Worm (Caenorhabditis elegans) whole organism, L2 larva: ENCODE measurements around the gene F54D5.23.

ENCODE experiments used
- C34F6.9 ChIP-seq: fragments of 150-350 bp; optimal IDR thresholded peaks from 2 replicates; lab custom pipeline; 2014; ENCODE audit warnings: missing biosample characterization, missing genetic modification characterization
- F13H6.1 ChIP-seq: sonication (generic microtip); optimal IDR thresholded peaks from 2 replicates; lab custom pipeline; 2016; ENCODE audit warnings: missing genetic modification characterization, missing compliant biosample characterization
- R02D3.7 ChIP-seq: fragments of 150-350 bp; optimal IDR thresholded peaks from 2 replicates; lab custom pipeline; 2014; ENCODE audit warnings: missing biosample characterization, missing genetic modification characterization
- alr-1 ChIP-seq: fragments of 150-350 bp; optimal IDR thresholded peaks from 2 replicates; lab custom pipeline; 2014; ENCODE audit warnings: missing biosample characterization, missing genetic modification characterization
- ama-1 ChIP-seq: fragments of 150-350 bp; optimal IDR thresholded peaks from 2 replicates; lab custom pipeline; 2018; ENCODE audit warnings: inconsistent platforms
- blmp-1 ChIP-seq: sonication (generic microtip); optimal IDR thresholded peaks from 2 replicates; lab custom pipeline; 2017; ENCODE audit warnings: missing genetic modification characterization, mild to moderate bottlenecking, missing compliant biosample characterization, antibody characterized with exemption, moderate library complexity; ENCODE audit not compliant: insufficient read depth
- ceh-16 ChIP-seq: fragments of 150-350 bp; optimal IDR thresholded peaks from 2 replicates; lab custom pipeline; 2014; ENCODE audit warnings: missing biosample characterization, missing genetic modification characterization
- ceh-82 ChIP-seq: fragments of 150-350 bp; optimal IDR thresholded peaks from 2 replicates; lab custom pipeline; 2014; ENCODE audit warnings: missing biosample characterization, missing genetic modification characterization
- dmd-4 ChIP-seq: sonication (generic microtip); optimal IDR thresholded peaks from 2 replicates; lab custom pipeline; 2017; ENCODE audit warnings: missing biosample characterization, missing genetic modification characterization
- egl-27 ChIP-seq: sonication (generic microtip); optimal IDR thresholded peaks from 3 replicates; lab custom pipeline; 2017; ENCODE audit warnings: missing biosample characterization, missing genetic modification reagents, missing genetic modification characterization
- elt-1 ChIP-seq: fragments of 150-350 bp; optimal IDR thresholded peaks from 2 replicates; lab custom pipeline; 2014; ENCODE audit warnings: missing biosample characterization, missing genetic modification characterization
- fos-1 ChIP-seq: fragments of 150-350 bp; optimal IDR thresholded peaks from 2 replicates; lab custom pipeline; 2014; ENCODE audit warnings: missing biosample characterization, missing genetic modification characterization
- lin-11 ChIP-seq: fragments of 150-350 bp; sonication (generic microtip); optimal IDR thresholded peaks from 2 replicates; lab custom pipeline; 2014; ENCODE audit warnings: missing biosample characterization, missing genetic modification characterization, inconsistent platforms, mixed read lengths
- lin-13 ChIP-seq: fragments of 150-350 bp; optimal IDR thresholded peaks from 2 replicates; lab custom pipeline; 2014; ENCODE audit warnings: missing biosample characterization, missing genetic modification reagents, missing genetic modification characterization
- lin-39 ChIP-seq: fragments of 150-350 bp; optimal IDR thresholded peaks from 2 replicates; lab custom pipeline; 2014; ENCODE audit warnings: missing biosample characterization, missing genetic modification reagents, missing genetic modification characterization
- lsy-2 ChIP-seq, 2 experiments: fragments of 150-350 bp in 1 of 2; sonication (generic microtip) in 1 of 2; optimal IDR thresholded peaks; 2 replicates each; lab custom pipeline; 2014 to 2017; ENCODE audit warnings: missing biosample characterization in 2 of 2, missing genetic modification characterization in 2 of 2
- mab-5 ChIP-seq: fragments of 150-350 bp; optimal IDR thresholded peaks from 2 replicates; lab custom pipeline; 2014; ENCODE audit warnings: missing biosample characterization, missing genetic modification characterization
- mbf-1 ChIP-seq: sonication (generic microtip); optimal IDR thresholded peaks from 2 replicates; lab custom pipeline; 2017; ENCODE audit warnings: missing biosample characterization, missing genetic modification characterization
- mdl-1 ChIP-seq, 2 experiments: fragments of 150-350 bp in 1 of 2; sonication (generic microtip) in 1 of 2; optimal IDR thresholded peaks; 2 replicates each; lab custom pipeline; 2017; ENCODE audit warnings: missing biosample characterization in 2 of 2, missing genetic modification characterization in 2 of 2
- nhr-10 ChIP-seq: sonication (generic microtip); optimal IDR thresholded peaks from 2 replicates; lab custom pipeline; 2017; ENCODE audit warnings: missing biosample characterization, missing genetic modification characterization
- nhr-11 ChIP-seq: fragments of 150-350 bp; optimal IDR thresholded peaks from 2 replicates; lab custom pipeline; 2014; ENCODE audit warnings: missing biosample characterization, missing genetic modification characterization
- nhr-12 ChIP-seq: fragments of 150-350 bp; optimal IDR thresholded peaks from 2 replicates; lab custom pipeline; 2014; ENCODE audit warnings: missing biosample characterization, missing genetic modification characterization
- nhr-21 ChIP-seq: fragments of 150-350 bp; optimal IDR thresholded peaks from 2 replicates; lab custom pipeline; 2014; ENCODE audit warnings: missing biosample characterization, missing genetic modification characterization
- nhr-23 ChIP-seq: fragments of 150-350 bp; optimal IDR thresholded peaks from 2 replicates; lab custom pipeline; 2014; ENCODE audit warnings: missing biosample characterization, missing genetic modification reagents, missing genetic modification characterization
- nhr-237 ChIP-seq: fragments of 150-350 bp; optimal IDR thresholded peaks from 2 replicates; lab custom pipeline; 2014; ENCODE audit warnings: missing biosample characterization, missing genetic modification characterization
- nhr-25 ChIP-seq: fragments of 150-350 bp; sonication (generic microtip); optimal IDR thresholded peaks from 3 replicates; lab custom pipeline; 2014; ENCODE audit warnings: missing biosample characterization, missing genetic modification characterization
- nhr-77 ChIP-seq: fragments of 150-350 bp; optimal IDR thresholded peaks from 2 replicates; lab custom pipeline; 2014; ENCODE audit warnings: missing biosample characterization, missing genetic modification characterization
- peb-1 ChIP-seq: fragments of 150-350 bp; optimal IDR thresholded peaks from 2 replicates; lab custom pipeline; 2014; ENCODE audit warnings: missing biosample characterization, missing genetic modification characterization
- sem-4 ChIP-seq: fragments of 150-350 bp; optimal IDR thresholded peaks from 2 replicates; lab custom pipeline; 2014; ENCODE audit warnings: missing biosample characterization, missing genetic modification reagents, missing genetic modification characterization
- skn-1 ChIP-seq: sonication (generic microtip); optimal IDR thresholded peaks from 2 replicates; lab custom pipeline; 2017; ENCODE audit warnings: missing biosample characterization, missing genetic modification characterization
- sma-9 ChIP-seq, 2 experiments: fragments of 150-350 bp in 1 of 2; sonication (generic microtip) in 1 of 2; optimal IDR thresholded peaks; 2 replicates each; lab custom pipeline; 2014 to 2016; ENCODE audit warnings: missing genetic modification characterization in 2 of 2, mild to moderate bottlenecking in 1 of 2, missing biosample characterization in 1 of 2, missing compliant biosample characterization in 1 of 2, missing genetic modification reagents in 1 of 2, moderate library complexity in 1 of 2
- unc-39 ChIP-seq: fragments of 150-350 bp; optimal IDR thresholded peaks from 2 replicates; lab custom pipeline; 2014; ENCODE audit warnings: missing biosample characterization, missing genetic modification characterization
- unc-55 ChIP-seq: fragments of 150-350 bp; sonication (generic microtip); optimal IDR thresholded peaks from 3 replicates; lab custom pipeline; 2014; ENCODE audit warnings: missing biosample characterization, missing genetic modification reagents, missing genetic modification characterization
- unc-62 ChIP-seq: fragments of 150-350 bp; optimal IDR thresholded peaks from 2 replicates; lab custom pipeline; 2014; ENCODE audit warnings: missing biosample characterization, missing genetic modification reagents, missing genetic modification characterization
- zag-1 ChIP-seq: fragments of 150-350 bp; optimal IDR thresholded peaks from 2 replicates; lab custom pipeline; 2014; ENCODE audit warnings: missing biosample characterization, missing genetic modification characterization
- ztf-1 ChIP-seq: fragments of 200-800 bp; sonication (Bioruptor generic); conservative IDR thresholded peaks from 2 replicates; pipeline ENCODE4 v1.3.6; 2022; ENCODE audit warnings: missing genetic modification characterization, missing compliant biosample characterization
- ztf-11 ChIP-seq: sonication (generic microtip); optimal IDR thresholded peaks from 2 replicates; lab custom pipeline; 2017; ENCODE audit warnings: missing biosample characterization, missing genetic modification characterization
- ztf-4 ChIP-seq: fragments of 150-350 bp; optimal IDR thresholded peaks from 2 replicates; lab custom pipeline; 2014; ENCODE audit warnings: missing biosample characterization, missing genetic modification characterization

The F54D5.23 gene

DNA sequence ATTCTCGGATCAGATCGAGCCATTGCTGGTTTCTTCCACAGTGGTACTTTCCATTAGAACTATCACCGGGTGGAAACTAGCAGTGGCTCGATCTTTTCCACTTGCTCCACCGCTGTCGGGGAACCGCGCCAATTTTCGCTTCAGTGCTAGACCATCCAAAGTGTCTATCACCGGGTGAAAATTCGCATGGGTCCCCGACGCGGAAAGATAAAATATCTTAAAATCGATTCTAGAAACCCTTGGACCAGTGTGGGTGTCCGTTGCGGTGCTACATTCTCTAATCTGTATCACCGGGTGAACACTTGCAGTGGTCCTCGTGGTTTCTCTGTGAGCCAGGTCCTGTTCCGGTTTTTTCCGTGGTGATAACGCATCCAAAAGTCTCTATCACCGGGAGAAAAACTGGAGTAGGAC, 31.5 kb downstream of the F54D5.23 start:
- TF ChIP-seq blmp-1 (tag; lab: Kevin White, UChicago), result no peak
- TF ChIP-seq elt-1 (tag; lab: Kevin White, UChicago), result no peak
- no peak for TF ChIP-seq lin-11 (tag; lab: Kevin White, UChicago)
- no peak for TF ChIP-seq mab-5 (tag; lab: Kevin White, UChicago)
- TF ChIP-seq mbf-1 (tag; lab: Kevin White, UChicago), result no peak
- no peak for TF ChIP-seq nhr-23 (tag; lab: Kevin White, UChicago)
- no peak for TF ChIP-seq unc-62 (GFP tag; lab: Kevin White, UChicago)

- TF ChIP-seq nhr-10 (tag; lab: Kevin White, UChicago) (no peak), ztf-4 (tag; lab: Kevin White, UChicago) (no peak), unc-39 (tag; lab: Kevin White, UChicago) (no peak), C34F6.9 (tag; lab: Kevin White, UChicago) (no peak), nhr-77 (no peak), ztf-1 (GFP tag; lab: Robert Waterston, UW) (no peak), sem-4 (no peak), elt-1 (tag; lab: Kevin White, UChicago) (no peak), fos-1 (tag; lab: Kevin White, UChicago) (no peak), lsy-2 (tag; optimal IDR thresholded peaks at IDR 0.05; lab: Kevin White, UChicago) (no peak), peb-1 (tag; lab: Kevin White, UChicago) (no peak), nhr-25 (tag; lab: Kevin White, UChicago) (no peak), R02D3.7 (tag; lab: Kevin White, UChicago) (no peak), ztf-11 (tag; lab: Kevin White, UChicago) (no peak), egl-27 (tag; lab: Kevin White, UChicago) (no peak), lin-39 (tag; lab: Kevin White, UChicago) (no peak), ceh-82 (tag; lab: Kevin White, UChicago) (no peak), skn-1 (tag; lab: Kevin White, UChicago) (no peak), alr-1 (tag; lab: Kevin White, UChicago) (no peak), nhr-12 (tag; lab: Kevin White, UChicago) (no peak)
- TF ChIP-seq, all 48 proteins: peak for 0
Observed at ce11 chrII:11537115-11537514, 32.0 kb downstream of the F54D5.23 start.

DNA sequence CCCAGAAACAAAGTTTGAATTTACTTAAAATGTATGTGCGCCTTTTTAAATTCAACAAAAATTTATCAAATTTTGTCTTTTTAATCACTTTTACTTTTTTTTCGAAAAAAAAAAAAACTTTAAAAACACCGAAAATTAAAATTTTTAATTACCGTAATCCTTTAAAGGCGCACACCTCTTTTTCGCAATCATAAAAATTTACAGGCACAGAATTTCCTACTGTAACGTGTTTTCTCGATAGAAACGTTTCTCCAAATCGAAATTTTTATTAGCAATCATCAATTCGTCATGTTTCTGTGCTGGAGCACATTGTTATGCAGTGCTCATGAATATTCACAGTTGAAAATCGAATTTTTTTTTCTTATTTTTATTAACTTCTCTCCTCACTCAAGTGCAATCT, 32.6 kb downstream of the F54D5.23 start:
- TF ChIP-seq F13H6.1 (tag; lab: Kevin White, UChicago) (no peak), nhr-12 (tag; lab: Kevin White, UChicago) (no peak), skn-1 (tag; lab: Kevin White, UChicago) (no peak), mbf-1 (tag; lab: Kevin White, UChicago) (no peak), C34F6.9 (tag; lab: Kevin White, UChicago) (no peak), unc-55 (no peak), zag-1 (no peak), lin-13 (GFP tag; lab: Kevin White, UChicago) (no peak), sma-9 (GFP tag; optimal IDR thresholded peaks at IDR 0.05; lab: Kevin White, UChicago) (no peak), sma-9 (tag; optimal IDR thresholded peaks at IDR 0.05; lab: Kevin White, UChicago) (no peak), lin-39 (tag; lab: Kevin White, UChicago) (no peak), ztf-4 (tag; lab: Kevin White, UChicago) (no peak), ceh-82 (tag; lab: Kevin White, UChicago) (no peak), unc-39 (tag; lab: Kevin White, UChicago) (no peak), nhr-21 (tag; lab: Kevin White, UChicago) (no peak), ceh-16 (tag; lab: Kevin White, UChicago) (no peak)

ce11 chrII:11535924-11536323, 33.2 kb downstream of the F54D5.23 start:
- TF ChIP-seq ztf-11 (tag; lab: Kevin White, UChicago) (no peak), nhr-11 (tag; lab: Kevin White, UChicago) (no peak), nhr-237 (tag; lab: Kevin White, UChicago) (no peak), sem-4 (no peak), nhr-23 (tag; lab: Kevin White, UChicago) (no peak), dmd-4 (no peak), lin-39 (tag; lab: Kevin White, UChicago) (no peak), mdl-1 (tag; optimal IDR thresholded peaks at IDR 0.05; lab: Kevin White, UChicago) (no peak), ceh-16 (tag; lab: Kevin White, UChicago) (no peak), ztf-1 (GFP tag; lab: Robert Waterston, UW) (no peak), ama-1 (lab: Kevin White, UChicago) (no peak), mab-5 (tag; lab: Kevin White, UChicago) (no peak), unc-55 (no peak), nhr-77 (no peak), R02D3.7 (tag; lab: Kevin White, UChicago) (no peak), alr-1 (tag; lab: Kevin White, UChicago) (no peak)
- TF ChIP-seq, all 48 proteins: peak for 0
